Worm (Caenorhabditis elegans): ENCODE measurements around the gene C01G12.9.

Gene C01G12.9

ce11 chrII:14574790-14575189 lies 4.0 kb upstream of the C01G12.9 start:
- TF ChIP-seq vab-15 (tag; optimal IDR thresholded peaks at IDR 0.05) (no peak), isw-1 (GFP tag; IDR thresholded peaks at IDR 0.05) (no peak)

ce11 chrII:14576429-14576828 lies 2.4 kb upstream of the C01G12.9 start, which contains the start of gene C01G12.13:
Gene C01G12.13 (plus strand): TSS chrII:14576729.
- TF ChIP-seq fos-1 (tag; optimal IDR thresholded peaks at IDR 0.05) (no peak), fkh-10 (GFP tag; optimal IDR thresholded peaks at IDR 0.05) (no peak), zag-1 (tag; optimal IDR thresholded peaks at IDR 0.05) (no peak), C04F5.9 (tag; optimal IDR thresholded peaks at IDR 0.05) (no peak)

DNA sequence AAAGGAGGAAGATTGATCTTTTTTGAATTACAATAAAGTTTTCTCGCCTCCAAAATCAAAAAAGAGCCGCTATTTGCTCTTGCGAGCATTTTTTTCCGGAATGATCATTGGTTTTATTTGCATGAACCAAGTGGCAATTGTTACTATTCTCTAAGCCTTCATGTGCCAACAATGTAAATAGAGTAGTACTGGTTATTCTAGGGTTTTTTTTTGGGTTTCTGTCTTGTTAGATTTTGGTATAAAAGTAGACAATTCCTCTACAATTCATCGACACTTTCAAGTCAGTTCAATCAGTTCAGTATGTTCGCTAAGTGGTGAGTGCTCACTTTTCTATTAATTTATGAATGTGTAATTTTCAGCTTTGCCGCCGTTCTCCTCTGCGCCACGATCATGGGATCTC lies 803 bp upstream of the C01G12.9 start, which contains the start of gene nspb-7:
Gene nspb-7, plus strand, starts transcription at position 301 of the 400 bp plus-strand sequence.
- TF ChIP-seq nhr-12 (tag; optimal IDR thresholded peaks at IDR 0.05) = no peak
- no peak for TF ChIP-seq sptf-1 (tag; optimal IDR thresholded peaks at IDR 0.05)
- no peak for TF ChIP-seq egl-13 (tag; optimal IDR thresholded peaks at IDR 0.05)
- TF ChIP-seq pax-3 (tag; optimal IDR thresholded peaks at IDR 0.05) = no peak
- no peak for TF ChIP-seq nhr-85 (tag)

ce11 chrII:14580549-14580948 lies 1.7 kb downstream of the C01G12.9 start, which contains the start of the genes nspb-8 and nspb-9:
Gene nspb-8 (minus strand): TSS chrII:14580649.
Gene nspb-9 (plus strand): TSS chrII:14580859.
- no peak for TF ChIP-seq efl-1 (optimal IDR thresholded peaks at IDR 0.05)
- peak in 1 of 2 experiments; percentile 62 for TF ChIP-seq efl-1 (GFP tag; optimal IDR thresholded peaks at IDR 0.05 in 1 of 2)
- no peak for TF ChIP-seq sup-37 (GFP tag; optimal IDR thresholded peaks at IDR 0.05)
- TF ChIP-seq nhr-19 (GFP tag; conservative IDR thresholded peaks at IDR 0.05) = no peak

DNA sequence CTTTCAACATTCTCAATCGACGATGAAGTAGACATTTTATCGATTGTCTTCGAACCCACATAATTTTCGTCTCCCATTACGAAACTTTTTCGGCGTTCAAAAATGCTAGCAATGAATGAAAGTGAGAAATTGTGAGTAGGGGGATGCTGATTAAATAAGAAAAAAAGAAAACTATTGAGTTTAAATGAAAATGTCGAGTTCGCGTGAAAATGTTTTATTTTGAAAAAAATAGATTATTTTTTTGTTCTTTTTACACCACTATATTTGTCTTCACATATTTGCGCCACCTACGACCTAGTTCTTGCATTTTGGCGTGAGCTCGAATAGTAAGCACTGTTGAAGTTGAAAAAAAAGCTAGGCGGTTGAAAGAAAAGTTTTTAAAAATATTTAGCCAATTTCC lies 3.4 kb downstream of the C01G12.9 start, which contains the start of gene C01G12.3:
Gene C01G12.3, minus strand, starts transcription at position 101 of the 400 bp plus-strand sequence.
- TF ChIP-seq nhr-19 (GFP tag; conservative IDR thresholded peaks at IDR 0.05) (no peak), zag-1 (tag; optimal IDR thresholded peaks at IDR 0.05) (no peak), mef-2 (tag; optimal IDR thresholded peaks at IDR 0.05) (no peak)

DNA sequence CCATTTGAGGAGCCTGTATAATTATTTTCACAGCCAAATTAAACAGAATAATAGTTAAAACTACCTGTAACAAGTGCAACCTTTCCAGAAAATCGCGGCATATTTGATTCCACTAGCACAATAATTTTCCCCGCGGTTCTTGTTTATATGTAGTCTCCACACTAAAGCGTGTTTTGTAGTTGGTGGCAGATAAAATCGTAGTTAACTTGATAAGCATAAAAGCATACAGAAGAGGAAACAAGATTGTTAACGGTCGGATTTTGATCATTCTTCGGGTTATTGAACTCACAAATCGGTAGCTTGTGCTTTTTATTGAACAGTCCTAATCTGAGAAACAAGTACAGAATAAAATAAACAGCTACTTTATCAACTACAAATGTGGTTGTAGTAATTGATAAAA lies 8.6 kb downstream of the C01G12.9 start, which contains the start of gene C01G12.5:
Gene C01G12.5, minus strand, starts transcription at position 101 of the 400 bp plus-strand sequence.
- TF ChIP-seq blmp-1 (tag; optimal IDR thresholded peaks at IDR 0.05) (no peak), C04F5.9 (tag; optimal IDR thresholded peaks at IDR 0.05) (no peak), F16B12.6 (tag; optimal IDR thresholded peaks at IDR 0.05) (no peak), nhr-84 (tag; optimal IDR thresholded peaks at IDR 0.05) (no peak), unc-98 (GFP tag; IDR thresholded peaks at IDR 0.05) (no peak), zip-4 (GFP tag; optimal IDR thresholded peaks at IDR 0.05) (no peak), unc-86 (tag; optimal IDR thresholded peaks at IDR 0.05) (no peak), nhr-11 (tag; optimal IDR thresholded peaks at IDR 0.05) (no peak), nhr-47 (tag; optimal IDR thresholded peaks at IDR 0.05) (no peak), egl-27 (tag; optimal IDR thresholded peaks at IDR 0.05) (no peak), sox-4 (tag; optimal IDR thresholded peaks at IDR 0.05) (no peak), lin-39 (tag; optimal IDR thresholded peaks at IDR 0.05) (no peak), fkh-8 (tag; optimal IDR thresholded peaks at IDR 0.05) (no peak), nhr-71 (tag; optimal IDR thresholded peaks at IDR 0.05) (no peak), Y116A8C.19 (tag; optimal IDR thresholded peaks at IDR 0.05; ENCODE audit: borderline replicate concordance) (no peak), nhr-19 (GFP tag; conservative IDR thresholded peaks at IDR 0.05) (no peak)

- no peak for TF ChIP-seq elt-3 (tag; optimal IDR thresholded peaks at IDR 0.05)
- no peak for TF ChIP-seq egl-13 (tag; optimal IDR thresholded peaks at IDR 0.05)
- no peak for TF ChIP-seq pqm-1 (tag; optimal IDR thresholded peaks at IDR 0.05)
- TF ChIP-seq dpl-1 (GFP tag; optimal IDR thresholded peaks at IDR 0.05) = no peak
- TF ChIP-seq rnt-1 (tag; optimal IDR thresholded peaks at IDR 0.05) = no peak
Observed at ce11 chrII:14588162-14588561, 9.3 kb downstream of the C01G12.9 start, which contains the start of gene nspb-10. Gene nspb-10 (minus strand): TSS chrII:14588262.

Measured in whole organism, L1 larva.